Worm (Caenorhabditis elegans) whole organism, mixed stage, embryonic: ENCODE data around the gene nhx-4.

ENCODE experiments used
- M03D4.4 ChIP-seq: sonication (generic microtip); optimal IDR thresholded peaks from 2 replicates; lab custom pipeline; 2017; ENCODE audit warnings: mild to moderate bottlenecking, missing genetic modification characterization, missing compliant biosample characterization
- ceh-39 ChIP-seq: fragments of 150-350 bp; optimal IDR thresholded peaks from 2 replicates; lab custom pipeline; 2014; ENCODE audit warnings: missing biosample characterization, missing genetic modification characterization
- elt-1 ChIP-seq: sonication (generic microtip); optimal IDR thresholded peaks from 2 replicates; lab custom pipeline; 2017; ENCODE audit warnings: missing genetic modification characterization, mild to moderate bottlenecking, missing compliant biosample characterization, antibody characterized with exemption, moderate library complexity, borderline replicate concordance; ENCODE audit not compliant: insufficient read depth
- elt-3 ChIP-seq: fragments of 150-350 bp; optimal IDR thresholded peaks from 2 replicates; lab custom pipeline; 2014; ENCODE audit warnings: missing biosample characterization, missing genetic modification characterization
- lin-13 ChIP-seq: fragments of 150-350 bp; optimal IDR thresholded peaks from 2 replicates; lab custom pipeline; 2014; ENCODE audit warnings: missing biosample characterization, missing genetic modification characterization
- lsy-2 ChIP-seq: fragments of 150-350 bp; optimal IDR thresholded peaks from 2 replicates; lab custom pipeline; 2014; ENCODE audit warnings: missing biosample characterization, missing genetic modification characterization
- zip-8 ChIP-seq: fragments of 150-350 bp; optimal IDR thresholded peaks from 2 replicates; lab custom pipeline; 2014; ENCODE audit warnings: missing biosample characterization, missing genetic modification characterization

- TF ChIP-seq lsy-2 (tag; lab: Kevin White, UChicago) (no peak), lin-13 (tag; lab: Kevin White, UChicago) (no peak), M03D4.4 (no peak), zip-8 (no peak), elt-1 (no peak), ceh-39 (tag; lab: Kevin White, UChicago) (no peak), elt-3 (tag; lab: Kevin White, UChicago) (no peak)
Measured at ce11 chrX:6901078-6901477, 13.0 kb upstream of the nhx-4 start, which contains the start of gene pes-23.
